Fruit fly (Drosophila melanogaster) whole organism, wandering third instar larva: ENCODE results near the gene Con.

Experiments
- Abd-B ChIP-seq: fragments of >200 bp; optimal IDR thresholded peaks from 2 replicates; lab custom pipeline; 2017; ENCODE audit warnings: missing biosample characterization, missing genetic modification characterization
- CG9705 ChIP-seq: fragments of 200-800 bp; sonication (Bioruptor generic); optimal IDR thresholded peaks from 2 replicates; lab custom pipeline; 2018; ENCODE audit warnings: missing biosample characterization, mild to moderate bottlenecking, missing genetic modification characterization
- CrebA ChIP-seq: fragments of 200-800 bp; sonication (Bioruptor generic); optimal IDR thresholded peaks from 2 replicates; lab custom pipeline; 2016; ENCODE audit warnings: missing biosample characterization, mild to moderate bottlenecking, missing genetic modification characterization, borderline replicate concordance
- GATAd ChIP-seq: sonication (Bioruptor generic); optimal IDR thresholded peaks from 2 replicates; lab custom pipeline; 2016; ENCODE audit warnings: missing biosample characterization, missing genetic modification characterization
- Hr78 ChIP-seq: fragments of >200 bp; optimal IDR thresholded peaks from 2 replicates; lab custom pipeline; 2017; ENCODE audit warnings: missing biosample characterization, missing genetic modification characterization
- Jra ChIP-seq: sonication (Bioruptor generic); optimal IDR thresholded peaks from 2 replicates; lab custom pipeline; 2016; ENCODE audit warnings: missing biosample characterization, missing genetic modification characterization
- N ChIP-seq: fragments of >200 bp; optimal IDR thresholded peaks from 2 replicates; lab custom pipeline; 2018; ENCODE audit warnings: missing biosample characterization, missing external identifiers, missing genetic modification characterization
- brk ChIP-seq: fragments of 200-800 bp; sonication (Bioruptor generic); optimal IDR thresholded peaks from 2 replicates; lab custom pipeline; 2016; ENCODE audit warnings: missing biosample characterization, mild to moderate bottlenecking, missing genetic modification characterization
- ey ChIP-seq: fragments of 200-800 bp; sonication (Bioruptor generic); optimal IDR thresholded peaks from 2 replicates; lab custom pipeline; 2016; ENCODE audit warnings: missing biosample characterization, missing genetic modification characterization
- fru ChIP-seq: fragments of 200-800 bp; sonication (Bioruptor generic); optimal IDR thresholded peaks from 3 replicates; lab custom pipeline; 2016; ENCODE audit warnings: missing biosample characterization, mild to moderate bottlenecking, missing genetic modification characterization
- jim ChIP-seq: fragments of 175-275, 200-325 bp; sonication (Bioruptor generic); optimal IDR thresholded peaks from 2 replicates; lab custom pipeline; 2016; ENCODE audit warnings: missing biosample characterization, mild to moderate bottlenecking, missing genetic modification characterization
- pan ChIP-seq: fragments of >200 bp; optimal IDR thresholded peaks from 2 replicates; lab custom pipeline; 2017
- rgr ChIP-seq: fragments of 200-800 bp; sonication (Bioruptor generic); optimal IDR thresholded peaks from 3 replicates; lab custom pipeline; 2016; ENCODE audit warnings: missing biosample characterization, mild to moderate bottlenecking, missing genetic modification characterization
- sv ChIP-seq: fragments of 200-800 bp; sonication (Bioruptor generic); optimal IDR thresholded peaks from 3 replicates; lab custom pipeline; 2016; ENCODE audit warnings: missing biosample characterization, missing genetic modification characterization
- usp ChIP-seq: fragments of >200 bp; optimal IDR thresholded peaks from 2 replicates; lab custom pipeline; 2017; ENCODE audit warnings: missing biosample characterization, missing genetic modification characterization

Con gene

dm6 chr3L:4899117-4899516 is 179.7 kb downstream of the Con start:
- TF ChIP-seq GATAd = no peak

dm6 chr3L:4898647-4899046 is 180.2 kb downstream of the Con start, which contains the start of gene hoka:
hoka (plus strand) TSS chr3L:4898900.
- no peak for TF ChIP-seq Jra (GFP tag; lab: Kevin White, UChicago)
- TF ChIP-seq rgr (GFP tag; lab: Kevin White, UChicago) = no peak
- TF ChIP-seq usp (GFP tag; lab: Kevin White, UChicago) = no peak
- TF ChIP-seq CrebA = no peak

dm6 chr3L:4896564-4896963 is 182.3 kb downstream of the Con start, which contains the start of gene CG13705:
CG13705 (plus strand) TSS chr3L:4896864.
- TF ChIP-seq Abd-B (GFP tag; lab: Kevin White, UChicago) = no peak
- TF ChIP-seq fru = no peak
- TF ChIP-seq N (GFP tag; lab: Kevin White, UChicago) = no peak
- TF ChIP-seq pan (lab: Kevin White, UChicago) = no peak
- TF ChIP-seq ey (GFP tag; lab: Kevin White, UChicago) = no peak
- no peak for TF ChIP-seq brk (GFP tag; lab: Kevin White, UChicago)
- TF ChIP-seq rgr (GFP tag; lab: Kevin White, UChicago) = no peak
- no peak for TF ChIP-seq jim (GFP tag; lab: Kevin White, UChicago)
- TF ChIP-seq CG9705 = no peak
- no peak for TF ChIP-seq Hr78 (GFP tag; lab: Kevin White, UChicago)
- no peak for TF ChIP-seq sv
